Fruit fly (Drosophila melanogaster): Measurements from ENCODE around the gene CG1578.

Gene CG1578

dm6 chrX:11805066-11805766 lies 11.1 kb downstream of the CG1578 start:
- TF ChIP-seq CG8301 (tag; optimal IDR thresholded peaks at IDR 0.05): peak; percentile 3
- 0 out of 2 replicates have a peak, but pooled peaks have one; percentile 17 for TF ChIP-seq CG32121 (GFP tag; IDR thresholded peaks at IDR 0.05)
- TF ChIP-seq gl (tag; optimal IDR thresholded peaks at IDR 0.05): peak; percentile 5
- TF ChIP-seq CG14655 (GFP tag; optimal IDR thresholded peaks at IDR 0.05): peak; percentile 23
- TF ChIP-seq CG13204 (GFP tag; optimal IDR thresholded peaks at IDR 0.05): peak; percentile 15
- 0 out of 3 replicates have a peak, but pooled peaks have one; percentile 27 for TF ChIP-seq CG4496 (GFP tag; IDR thresholded peaks at IDR 0.05)
- no peak for TF ChIP-seq Pif1B (GFP tag; optimal IDR thresholded peaks at IDR 0.05)
- TF ChIP-seq EcR (GFP tag; optimal IDR thresholded peaks at IDR 0.05): peak; percentile 94
- no peak for TF ChIP-seq rn (GFP tag; IDR thresholded peaks at IDR 0.05)

- TF ChIP-seq CG4496 (GFP tag; IDR thresholded peaks at IDR 0.05) (0 out of 3 replicates have a peak, but pooled peaks have one; percentile 13), fd96Ca (GFP tag; IDR thresholded peaks at IDR 0.05) (no peak)
Observed at dm6 chrX:11799931-11800330, 16.4 kb downstream of the CG1578 start.

- TF ChIP-seq EcR (GFP tag; optimal IDR thresholded peaks at IDR 0.05): no peak
- TF ChIP-seq CG4496 (GFP tag; IDR thresholded peaks at IDR 0.05): no peak
- TF ChIP-seq Pif1A (GFP tag; optimal IDR thresholded peaks at IDR 0.05): no peak
- no peak for TF ChIP-seq D1 (tag; optimal IDR thresholded peaks at IDR 0.05)
- no peak for TF ChIP-seq CG17806 (tag; optimal IDR thresholded peaks at IDR 0.05)
- no peak for TF ChIP-seq CG13204 (GFP tag; optimal IDR thresholded peaks at IDR 0.05)
- no peak for TF ChIP-seq CG8301 (tag; optimal IDR thresholded peaks at IDR 0.05)
- no peak for TF ChIP-seq CG10348 (GFP tag; IDR thresholded peaks at IDR 0.05)
- TF ChIP-seq CG12605 (GFP tag; IDR thresholded peaks at IDR 0.05): no peak
- TF ChIP-seq gl (tag; optimal IDR thresholded peaks at IDR 0.05): no peak
- no peak for TF ChIP-seq CG9948 (tag; optimal IDR thresholded peaks at IDR 0.05)
- no peak for TF ChIP-seq CG34367 (tag; optimal IDR thresholded peaks at IDR 0.05)
- no peak for TF ChIP-seq fd96Ca (GFP tag; IDR thresholded peaks at IDR 0.05)
Observed at dm6 chrX:11798522-11798921, 17.8 kb downstream of the CG1578 start.

dm6 chrX:11796925-11797324 lies 19.4 kb downstream of the CG1578 start:
- TF ChIP-seq CG32121 (GFP tag; IDR thresholded peaks at IDR 0.05): no peak
- TF ChIP-seq CG12605 (GFP tag; IDR thresholded peaks at IDR 0.05): no peak
- no peak for TF ChIP-seq CG4496 (GFP tag; IDR thresholded peaks at IDR 0.05)

- TF ChIP-seq EcR (GFP tag; optimal IDR thresholded peaks at IDR 0.05): no peak
Observed at dm6 chrX:11793434-11793833, 22.9 kb downstream of the CG1578 start.

dm6 chrX:11792415-11793328 lies 23.7 kb downstream of the CG1578 start, which contains the start of gene CkIIbeta:
Gene CkIIbeta, plus strand, starts transcription at chrX:11792533.
- TF ChIP-seq CG14655 (GFP tag; optimal IDR thresholded peaks at IDR 0.05): peak; percentile 29
- no peak for TF ChIP-seq CG32121 (GFP tag; IDR thresholded peaks at IDR 0.05)
- TF ChIP-seq CG12605 (GFP tag; IDR thresholded peaks at IDR 0.05): 0 out of 2 replicates have a peak, but pooled peaks have one; percentile 5

dm6 chrX:11788187-11788870 lies 28.0 kb downstream of the CG1578 start:
- peak; percentile 93 for TF ChIP-seq CG4496 (GFP tag; IDR thresholded peaks at IDR 0.05)
- peak; percentile 87 for TF ChIP-seq CG8159 (tag; optimal IDR thresholded peaks at IDR 0.05)
- peak; percentile 81 for TF ChIP-seq Pif1B (GFP tag; optimal IDR thresholded peaks at IDR 0.05)
- peak; percentile 86 for TF ChIP-seq CG8301 (tag; optimal IDR thresholded peaks at IDR 0.05)
- peak; percentile 65 for TF ChIP-seq CG13204 (GFP tag; optimal IDR thresholded peaks at IDR 0.05)
- peak; percentile 67 for TF ChIP-seq rn (GFP tag; IDR thresholded peaks at IDR 0.05)
- TF ChIP-seq CG14655 (GFP tag; optimal IDR thresholded peaks at IDR 0.05): peak; percentile 90
- TF ChIP-seq Pif1A (GFP tag; optimal IDR thresholded peaks at IDR 0.05): peak; percentile 84
- peak; percentile 84 for TF ChIP-seq CG34367 (tag; optimal IDR thresholded peaks at IDR 0.05)
- TF ChIP-seq CG9948 (tag; optimal IDR thresholded peaks at IDR 0.05): peak; percentile 86
- peak; percentile 86 for TF ChIP-seq CG15710 (tag; optimal IDR thresholded peaks at IDR 0.05)
- peak; percentile 42 for TF ChIP-seq D1 (tag; optimal IDR thresholded peaks at IDR 0.05)
- TF ChIP-seq Snoo (tag; optimal IDR thresholded peaks at IDR 0.05): peak; percentile 83
- no peak; the same call in 1 of the 2 replicates for TF ChIP-seq CG10348 (GFP tag; IDR thresholded peaks at IDR 0.05)
- TF ChIP-seq EcR (GFP tag; optimal IDR thresholded peaks at IDR 0.05): no peak
- TF ChIP-seq fd96Ca (GFP tag; IDR thresholded peaks at IDR 0.05): peak; percentile 91
- peak; percentile 82 for TF ChIP-seq CG12605 (GFP tag; IDR thresholded peaks at IDR 0.05)
- TF ChIP-seq Ets98B (GFP tag; IDR thresholded peaks at IDR 0.05): peak; percentile 89
- TF ChIP-seq gl (tag; optimal IDR thresholded peaks at IDR 0.05): peak; percentile 69
- peak; percentile 84 for TF ChIP-seq CG32121 (GFP tag; IDR thresholded peaks at IDR 0.05)
- peak; percentile 85 for TF ChIP-seq CG17806 (tag; optimal IDR thresholded peaks at IDR 0.05)

Data from whole organism, pupa.